Worm (Caenorhabditis elegans) whole organism, L1 larva: ENCODE measurements around the gene snb-1.

ENCODE experiments used
- aha-1 ChIP-seq: fragments of 150-350 bp; optimal IDR thresholded peaks from 2 replicates; lab custom pipeline; 2014; ENCODE audit warnings: missing biosample characterization, missing genetic modification characterization
- blmp-1 ChIP-seq: fragments of 150-350 bp; optimal IDR thresholded peaks from 2 replicates; lab custom pipeline; 2014; ENCODE audit warnings: missing biosample characterization, missing genetic modification characterization
- ceh-82 ChIP-seq, 3 experiments: fragments of 150-350 bp in 1 of 3; sonication (generic microtip) in 2 of 3; optimal IDR thresholded peaks; 2 replicates each; lab custom pipeline; 2014 to 2017; ENCODE audit warnings: missing biosample characterization in 3 of 3, missing genetic modification characterization in 3 of 3
- dpl-1 ChIP-seq, 3 experiments: fragments of 150-350 bp in 2 of 3; sonication (generic microtip) in 1 of 3; optimal IDR thresholded peaks; 2 replicates each; lab custom pipeline; 2014 to 2017; ENCODE audit warnings: missing biosample characterization in 3 of 3, missing genetic modification characterization in 3 of 3, missing genetic modification reagents in 3 of 3
- efl-3 ChIP-seq: fragments of 200-800 bp; sonication (Bioruptor generic); optimal IDR thresholded peaks from 2 replicates; lab custom pipeline; 2018; ENCODE audit warnings: mild to moderate bottlenecking, missing genetic modification characterization, missing compliant biosample characterization
- fos-1 ChIP-seq: fragments of 150-350 bp; optimal IDR thresholded peaks from 2 replicates; lab custom pipeline; 2014; ENCODE audit warnings: missing biosample characterization, missing genetic modification characterization
- jun-1 ChIP-seq: fragments of 150-350 bp; optimal IDR thresholded peaks from 2 replicates; lab custom pipeline; 2014; ENCODE audit warnings: missing biosample characterization, missing genetic modification reagents, missing genetic modification characterization
- lsy-2 ChIP-seq, 2 experiments: fragments of 150-350 bp; optimal IDR thresholded peaks; 2 replicates each; lab custom pipeline; 2014; ENCODE audit warnings: missing biosample characterization in 2 of 2, missing genetic modification characterization in 2 of 2
- mdl-1 ChIP-seq, 2 experiments: fragments of 150-350 bp; optimal IDR thresholded peaks; 2 replicates each; lab custom pipeline; 2014 to 2017; ENCODE audit warnings: missing biosample characterization in 2 of 2, missing genetic modification characterization in 2 of 2, inconsistent platforms in 1 of 2
- nhr-11 ChIP-seq: fragments of 150-350 bp; optimal IDR thresholded peaks from 2 replicates; lab custom pipeline; 2014; ENCODE audit warnings: missing biosample characterization, missing genetic modification characterization
- pax-3 ChIP-seq: fragments of 200-800 bp; sonication (Bioruptor generic); optimal IDR thresholded peaks from 2 replicates; lab custom pipeline; 2018; ENCODE audit warnings: mild to moderate bottlenecking, missing genetic modification characterization, moderate library complexity, missing compliant biosample characterization
- unc-86 ChIP-seq: sonication (generic microtip); optimal IDR thresholded peaks from 2 replicates; lab custom pipeline; 2016; ENCODE audit warnings: missing genetic modification characterization, missing compliant biosample characterization
- ztf-4 ChIP-seq: fragments of 150-350 bp; optimal IDR thresholded peaks from 2 replicates; lab custom pipeline; 2014; ENCODE audit warnings: missing biosample characterization, missing genetic modification characterization

DNA sequence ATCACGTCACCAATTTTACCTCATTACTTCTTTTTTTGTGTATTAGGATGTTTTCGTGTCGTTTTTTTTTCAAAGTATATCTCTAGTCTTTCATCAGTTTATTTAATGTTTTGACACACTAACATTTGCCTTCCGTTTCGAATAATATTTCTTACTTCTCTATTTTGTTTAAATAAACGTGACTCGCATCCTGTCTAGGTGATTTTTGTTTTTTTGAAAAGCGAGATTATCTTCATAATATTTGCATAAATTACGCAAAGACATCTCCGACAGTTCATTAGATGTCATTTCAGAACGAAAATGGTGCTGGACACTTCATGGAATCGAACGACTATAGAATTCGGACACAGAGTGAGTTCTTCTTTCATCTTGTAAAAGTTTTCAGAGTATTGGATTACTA is 7.0 kb downstream of the snb-1 start, which contains the start of gene T10H9.1:
- no peak for TF ChIP-seq nhr-11
- no peak for TF ChIP-seq dpl-1 (GFP tag; optimal IDR thresholded peaks at IDR 0.05; lab: Kevin White, UChicago)
- no peak for TF ChIP-seq fos-1 (tag; lab: Kevin White, UChicago)
- no peak for TF ChIP-seq lsy-2 (tag; optimal IDR thresholded peaks at IDR 0.05; lab: Kevin White, UChicago)
- no peak for TF ChIP-seq unc-86 (tag; lab: Kevin White, UChicago)
- no peak for TF ChIP-seq jun-1 (tag; lab: Kevin White, UChicago)
- TF ChIP-seq blmp-1 (tag; lab: Kevin White, UChicago), result no peak
- no peak for TF ChIP-seq mdl-1 (tag; optimal IDR thresholded peaks at IDR 0.05; lab: Kevin White, UChicago)
- no peak for TF ChIP-seq ztf-4 (tag; lab: Kevin White, UChicago)
- no peak for TF ChIP-seq efl-3 (GFP tag; lab: Kevin White, UChicago)
- no peak for TF ChIP-seq pax-3 (tag; lab: Kevin White, UChicago)
- no peak for TF ChIP-seq aha-1
- no peak for TF ChIP-seq ceh-82 (tag; optimal IDR thresholded peaks at IDR 0.05; lab: Kevin White, UChicago)
